Worm (Caenorhabditis elegans) whole organism, L1 larva: ENCODE results near the gene ncs-4.
A peak's percentile ranks its signal among the peaks of the same experiment; 100 is the strongest.
"Not testable (repeated sequence)": the region's sequence is repeated elsewhere in the genome, so short reads cannot be mapped to it uniquely, and the experiment has no call there.

Experiments used
- C16A3.4 ChIP-seq: fragments of 150-350 bp; optimal IDR thresholded peaks from 2 replicates; lab custom pipeline; 2014; ENCODE audit warnings: missing biosample characterization, missing genetic modification characterization
- ama-1 ChIP-seq: fragments of 150-350 bp; optimal IDR thresholded peaks from 2 replicates; lab custom pipeline; 2014
- blmp-1 ChIP-seq: fragments of 150-350 bp; optimal IDR thresholded peaks from 2 replicates; lab custom pipeline; 2014; ENCODE audit warnings: missing biosample characterization, missing genetic modification characterization
- ceh-82 ChIP-seq, 3 experiments: fragments of 150-350 bp in 1 of 3; sonication (generic microtip) in 2 of 3; optimal IDR thresholded peaks; 2 replicates each; lab custom pipeline; 2014 to 2017; ENCODE audit warnings: missing biosample characterization in 3 of 3, missing genetic modification characterization in 3 of 3
- ceh-90 ChIP-seq: sonication (generic microtip); optimal IDR thresholded peaks from 2 replicates; lab custom pipeline; 2016; ENCODE audit warnings: missing genetic modification characterization, missing compliant biosample characterization
- dpl-1 ChIP-seq, 3 experiments: fragments of 150-350 bp in 2 of 3; sonication (generic microtip) in 1 of 3; optimal IDR thresholded peaks; 2 replicates each; lab custom pipeline; 2014 to 2017; ENCODE audit warnings: missing biosample characterization in 3 of 3, missing genetic modification characterization in 3 of 3, missing genetic modification reagents in 3 of 3
- dsc-1 ChIP-seq: sonication (generic microtip); optimal IDR thresholded peaks from 2 replicates; lab custom pipeline; 2016; ENCODE audit warnings: mild to moderate bottlenecking, missing genetic modification characterization, missing compliant biosample characterization
- efl-1 ChIP-seq, 4 experiments: fragments of 150-350 bp; optimal IDR thresholded peaks in 3 of 4; peaks in 1 of 4; 1 replicate in 1 of 4; 2 replicates in 3 of 4; lab custom pipeline; 2014; ENCODE audit warnings: missing biosample characterization in 2 of 4, missing genetic modification characterization in 2 of 4, missing genetic modification reagents in 2 of 4
- egl-13 ChIP-seq: sonication (generic microtip); optimal IDR thresholded peaks from 2 replicates; lab custom pipeline; 2016; ENCODE audit warnings: missing genotype, missing genetic modification reagents, missing genetic modification characterization, missing compliant biosample characterization
- egl-27 ChIP-seq, 2 experiments: fragments of 150-350 bp in 1 of 2; sonication (generic microtip); optimal IDR thresholded peaks; 3 replicates each; lab custom pipeline; 2017 to 2018; ENCODE audit warnings: missing biosample characterization in 2 of 2, missing genetic modification characterization in 2 of 2, missing genetic modification reagents in 2 of 2
- elt-2 ChIP-seq: sonication (generic microtip); optimal IDR thresholded peaks from 2 replicates; lab custom pipeline; 2016; ENCODE audit warnings: missing genetic modification characterization, mild to moderate bottlenecking, inconsistent platforms, missing compliant biosample characterization, missing genetic modification reagents
- elt-3 ChIP-seq, 6 experiments: fragments of 150-350 bp in 1 of 6; sonication (generic microtip); optimal IDR thresholded peaks; 2 replicates each; lab custom pipeline; 2017 to 2018; ENCODE audit warnings: missing biosample characterization in 6 of 6, missing genetic modification characterization in 6 of 6, inconsistent platforms in 1 of 6
- fkh-4 ChIP-seq: sonication (generic microtip); optimal IDR thresholded peaks from 2 replicates; lab custom pipeline; 2016; ENCODE audit warnings: missing compliant biosample characterization, missing genetic modification characterization, borderline replicate concordance
- fkh-8 ChIP-seq: sonication (generic microtip); optimal IDR thresholded peaks from 2 replicates; lab custom pipeline; 2016; ENCODE audit warnings: mild to moderate bottlenecking, missing genetic modification characterization, missing compliant biosample characterization
- fos-1 ChIP-seq: fragments of 150-350 bp; optimal IDR thresholded peaks from 2 replicates; lab custom pipeline; 2014; ENCODE audit warnings: missing biosample characterization, missing genetic modification characterization
- irx-1 ChIP-seq: sonication (generic microtip); optimal IDR thresholded peaks from 2 replicates; lab custom pipeline; 2016; ENCODE audit warnings: missing genetic modification characterization, missing compliant biosample characterization
- jun-1 ChIP-seq: fragments of 150-350 bp; optimal IDR thresholded peaks from 2 replicates; lab custom pipeline; 2014; ENCODE audit warnings: missing biosample characterization, missing genetic modification reagents, missing genetic modification characterization
- lin-13 ChIP-seq: fragments of 150-350 bp; optimal IDR thresholded peaks from 2 replicates; lab custom pipeline; 2014; ENCODE audit warnings: missing biosample characterization, missing genetic modification reagents, missing genetic modification characterization
- lin-14 ChIP-seq: fragments of 200-800 bp; sonication (Bioruptor generic); optimal IDR thresholded peaks from 2 replicates; lab custom pipeline; 2018; ENCODE audit warnings: mild to moderate bottlenecking, missing genetic modification characterization, moderate library complexity, missing compliant biosample characterization
- lin-35 ChIP-seq, 2 experiments: fragments of 150-350 bp; optimal IDR thresholded peaks; 2 replicates each; lab custom pipeline; 2014; ENCODE audit warnings: missing biosample characterization in 2 of 2, missing genetic modification characterization in 2 of 2, missing genetic modification reagents in 2 of 2
- lin-39 ChIP-seq: fragments of 150-350 bp; optimal IDR thresholded peaks from 2 replicates; lab custom pipeline; 2014; ENCODE audit warnings: missing biosample characterization, missing genetic modification reagents, missing genetic modification characterization
- lir-3 ChIP-seq: sonication (generic microtip); optimal IDR thresholded peaks from 2 replicates; lab custom pipeline; 2016; ENCODE audit warnings: mild to moderate bottlenecking, missing genetic modification characterization, moderate library complexity, missing compliant biosample characterization; ENCODE audit not compliant: poor library complexity
- lsy-2 ChIP-seq, 2 experiments: fragments of 150-350 bp; optimal IDR thresholded peaks; 2 replicates each; lab custom pipeline; 2014; ENCODE audit warnings: missing biosample characterization in 2 of 2, missing genetic modification characterization in 2 of 2
- mdl-1 ChIP-seq, 2 experiments: fragments of 150-350 bp; optimal IDR thresholded peaks; 2 replicates each; lab custom pipeline; 2014 to 2017; ENCODE audit warnings: missing biosample characterization in 2 of 2, missing genetic modification characterization in 2 of 2, inconsistent platforms in 1 of 2
- mep-1 ChIP-seq: fragments of 150-350 bp; optimal IDR thresholded peaks from 2 replicates; lab custom pipeline; 2014; ENCODE audit warnings: missing biosample characterization, missing genetic modification characterization
- nhr-19 ChIP-seq: fragments of 200-800 bp; sonication (Bioruptor generic); conservative IDR thresholded peaks from 2 replicates; pipeline ENCODE4 v1.3.6; 2022; ENCODE audit warnings: missing genetic modification characterization, missing compliant biosample characterization
- nhr-20 ChIP-seq: sonication (generic microtip); optimal IDR thresholded peaks from 2 replicates; lab custom pipeline; 2016; ENCODE audit warnings: mild to moderate bottlenecking, missing genetic modification characterization, missing compliant biosample characterization
- nhr-47 ChIP-seq: sonication (generic microtip); optimal IDR thresholded peaks from 2 replicates; lab custom pipeline; 2016; ENCODE audit warnings: mild to moderate bottlenecking, missing genetic modification characterization, moderate library complexity, missing compliant biosample characterization
- nhr-71 ChIP-seq: sonication (generic microtip); optimal IDR thresholded peaks from 2 replicates; lab custom pipeline; 2016; ENCODE audit warnings: mild to moderate bottlenecking, missing genetic modification characterization, moderate library complexity, missing compliant biosample characterization
- nhr-77 ChIP-seq: fragments of 150-350 bp; optimal IDR thresholded peaks from 2 replicates; lab custom pipeline; 2014; ENCODE audit warnings: missing biosample characterization, missing genetic modification characterization
- nhr-85 ChIP-seq: sonication (generic microtip); peaks from one replicate; lab custom pipeline; 2016; ENCODE audit warnings: missing genetic modification characterization, inconsistent platforms, missing compliant biosample characterization
- nhr-90 ChIP-seq: sonication (generic microtip); optimal IDR thresholded peaks from 2 replicates; lab custom pipeline; 2016; ENCODE audit warnings: mild to moderate bottlenecking, missing genetic modification characterization, missing compliant biosample characterization; ENCODE audit not compliant: poor library complexity
- pag-3 ChIP-seq: sonication (generic microtip); optimal IDR thresholded peaks from 2 replicates; lab custom pipeline; 2017; ENCODE audit warnings: missing genetic modification characterization, mild to moderate bottlenecking, missing compliant biosample characterization, antibody characterized with exemption, borderline replicate concordance; ENCODE audit not compliant: insufficient read depth
- rnt-1 ChIP-seq: sonication (generic microtip); optimal IDR thresholded peaks from 2 replicates; lab custom pipeline; 2016; ENCODE audit warnings: mild to moderate bottlenecking, missing genetic modification characterization, moderate library complexity, missing compliant biosample characterization
- skn-1 ChIP-seq: fragments of 150-350 bp; optimal IDR thresholded peaks from 2 replicates; lab custom pipeline; 2014; ENCODE audit warnings: missing biosample characterization, missing genetic modification characterization
- snpc-4 ChIP-seq: fragments of 150-350 bp; optimal IDR thresholded peaks from 2 replicates; lab custom pipeline; 2014; ENCODE audit warnings: missing biosample characterization, missing genetic modification characterization
- snu-23 ChIP-seq: sonication (generic microtip); optimal IDR thresholded peaks from 2 replicates; lab custom pipeline; 2016; ENCODE audit warnings: missing genetic modification characterization, missing compliant biosample characterization
- swsn-7 ChIP-seq: sonication (generic microtip); optimal IDR thresholded peaks from 2 replicates; lab custom pipeline; 2016; ENCODE audit warnings: missing genetic modification characterization, missing compliant biosample characterization
- tbx-2 ChIP-seq: sonication (generic microtip); optimal IDR thresholded peaks from 2 replicates; lab custom pipeline; 2016; ENCODE audit warnings: missing genetic modification characterization, missing compliant biosample characterization
- unc-130 ChIP-seq: fragments of 150-350 bp; optimal IDR thresholded peaks from 2 replicates; lab custom pipeline; 2017; ENCODE audit warnings: missing biosample characterization, missing genetic modification characterization, inconsistent platforms
- unc-86 ChIP-seq: sonication (generic microtip); optimal IDR thresholded peaks from 2 replicates; lab custom pipeline; 2016; ENCODE audit warnings: missing genetic modification characterization, missing compliant biosample characterization
- xbp-1 ChIP-seq: sonication (generic microtip); optimal IDR thresholded peaks from 2 replicates; lab custom pipeline; 2016; ENCODE audit warnings: missing genetic modification characterization, missing compliant biosample characterization
- zip-4 ChIP-seq: fragments of 200-800 bp; sonication (Bioruptor generic); optimal IDR thresholded peaks from 2 replicates; lab custom pipeline; 2018; ENCODE audit warnings: mild to moderate bottlenecking, missing genetic modification characterization, moderate library complexity, missing compliant biosample characterization
- ztf-11 ChIP-seq, 2 experiments: sonication (generic microtip); optimal IDR thresholded peaks; 2 replicates each; lab custom pipeline; 2016 to 2017; ENCODE audit warnings: missing genetic modification characterization in 2 of 2, missing biosample characterization in 1 of 2, missing compliant biosample characterization in 1 of 2

Gene ncs-4

ce11 chrX:10176295-10176694, at the start of gene ncs-4:
Gene ncs-4 (plus strand): TSS chrX:10176521.
- TF ChIP-seq snu-23 (peak; percentile 29), rnt-1 (tag; lab: Kevin White, UChicago) (peak; percentile 51), nhr-20 (tag; lab: Kevin White, UChicago) (peak; percentile 19), lin-14 (peak; percentile 70), egl-13 (tag; lab: Kevin White, UChicago) (no peak), nhr-71 (tag; lab: Kevin White, UChicago) (peak; percentile 51), ztf-11 (tag; optimal IDR thresholded peaks at IDR 0.05; lab: Kevin White, UChicago) (no peak), nhr-85 (tag; lab: Kevin White, UChicago) (peak; percentile 34), ama-1 (no peak), ceh-90 (tag; lab: Kevin White, UChicago) (no peak), elt-2 (tag; lab: Kevin White, UChicago) (no peak), pag-3 (tag; lab: Kevin White, UChicago) (peak; percentile 78), zip-4 (GFP tag; lab: Kevin White, UChicago) (no peak), blmp-1 (tag; lab: Kevin White, UChicago) (peak; percentile 33), fkh-4 (tag; lab: Kevin White, UChicago) (no peak), elt-3 (tag; optimal IDR thresholded peaks at IDR 0.05; lab: Kevin White, UChicago) (peak in 1 of 6 experiments; percentile 1), dpl-1 (GFP tag; optimal IDR thresholded peaks at IDR 0.05; lab: Kevin White, UChicago) (no peak), nhr-19 (peak; percentile 22; the same call in 1 of the 2 replicates), lin-39 (peak; percentile 21)

- TF ChIP-seq lin-14 = peak; percentile 68
- TF ChIP-seq unc-86 (tag; lab: Kevin White, UChicago) = no peak
- no peak for TF ChIP-seq blmp-1 (tag; lab: Kevin White, UChicago)
- TF ChIP-seq nhr-90 (tag; lab: Kevin White, UChicago) = no peak
- no peak for TF ChIP-seq nhr-85 (tag; lab: Kevin White, UChicago)
- no peak for TF ChIP-seq egl-27 (tag; optimal IDR thresholded peaks at IDR 0.05; lab: Kevin White, UChicago)
- TF ChIP-seq ama-1 = no peak
- no peak for TF ChIP-seq snpc-4 (tag; lab: Kevin White, UChicago)
- peak; percentile 66 for TF ChIP-seq rnt-1 (tag; lab: Kevin White, UChicago)
- peak; percentile 31 for TF ChIP-seq nhr-71 (tag; lab: Kevin White, UChicago)
- peak; percentile 33 for TF ChIP-seq lin-39
- TF ChIP-seq, all 84 proteins: peak for 4
Measured at ce11 chrX:10130159-10130558, 46.2 kb upstream of the ncs-4 start.

ce11 chrX:10132546-10133032, 43.7 kb upstream of the ncs-4 start:
- TF ChIP-seq lsy-2 (tag; optimal IDR thresholded peaks at IDR 0.05; lab: Kevin White, UChicago) (peak in 1 of 2 experiments; percentile 59), lin-14 (peak; percentile 60), dsc-1 (peak; percentile 58), snu-23 (peak; percentile 77), swsn-7 (tag; lab: Kevin White, UChicago) (peak; percentile 59), irx-1 (peak; percentile 45), skn-1 (tag; lab: Kevin White, UChicago) (peak; percentile 27), lin-35 (GFP tag; optimal IDR thresholded peaks at IDR 0.05; lab: Kevin White, UChicago) (peak in 1 of 2 experiments; percentile 53), nhr-90 (tag; lab: Kevin White, UChicago) (peak; percentile 57), mdl-1 (tag; optimal IDR thresholded peaks at IDR 0.05; lab: Kevin White, UChicago) (peak in 1 of 2 experiments; percentile 45), jun-1 (peak; percentile 26), nhr-47 (peak; percentile 73), nhr-71 (tag; lab: Kevin White, UChicago) (peak; percentile 59), efl-1 (GFP tag; optimal IDR thresholded peaks at IDR 0.05 in 1 of 2; lab: Kevin White, UChicago) (peak in 1 of 2 experiments; percentile 61), nhr-19 (peak; percentile 64), xbp-1 (tag; lab: Kevin White, UChicago) (peak; percentile 52), rnt-1 (tag; lab: Kevin White, UChicago) (peak; percentile 64), C16A3.4 (tag; lab: Kevin White, UChicago) (peak; percentile 54), nhr-77 (tag; lab: Kevin White, UChicago) (peak; percentile 40), unc-86 (tag; lab: Kevin White, UChicago) (peak; percentile 31), mep-1 (tag; lab: Kevin White, UChicago) (peak; percentile 69), fos-1 (tag; lab: Kevin White, UChicago) (peak; percentile 29), nhr-20 (tag; lab: Kevin White, UChicago) (peak; percentile 50), elt-3 (tag; optimal IDR thresholded peaks at IDR 0.05; lab: Kevin White, UChicago) (peak in 1 of 6 experiments; percentile 21), lin-13 (GFP tag; lab: Kevin White, UChicago) (peak; percentile 30), fkh-8 (tag; lab: Kevin White, UChicago) (peak; percentile 36), blmp-1 (tag; lab: Kevin White, UChicago) (peak; percentile 31), lir-3 (peak; percentile 42), egl-13 (tag; lab: Kevin White, UChicago) (peak; percentile 13), tbx-2 (peak; percentile 44), ceh-82 (tag; optimal IDR thresholded peaks at IDR 0.05; lab: Kevin White, UChicago) (peak in 2 of 3 experiments; percentile 32 to 53), unc-130 (tag; lab: Kevin White, UChicago) (peak; percentile 6)
- TF ChIP-seq efl-1 (optimal IDR thresholded peaks at IDR 0.05; lab: Kevin White, UChicago) = not testable (repeated sequence)
